Fruit fly (Drosophila melanogaster) S2 (cell line): Measurements from ENCODE around the gene alpha-Est3.

Experiments used
- CG8478 ChIP-seq: fragments of >200 bp; optimal IDR thresholded peaks from 2 replicates; lab custom pipeline; 2018
- CTCF ChIP-seq, 2 experiments: fragments of >200 bp; optimal IDR thresholded peaks; 2 replicates each; lab custom pipeline; 2018

The alpha-Est3 gene

DNA sequence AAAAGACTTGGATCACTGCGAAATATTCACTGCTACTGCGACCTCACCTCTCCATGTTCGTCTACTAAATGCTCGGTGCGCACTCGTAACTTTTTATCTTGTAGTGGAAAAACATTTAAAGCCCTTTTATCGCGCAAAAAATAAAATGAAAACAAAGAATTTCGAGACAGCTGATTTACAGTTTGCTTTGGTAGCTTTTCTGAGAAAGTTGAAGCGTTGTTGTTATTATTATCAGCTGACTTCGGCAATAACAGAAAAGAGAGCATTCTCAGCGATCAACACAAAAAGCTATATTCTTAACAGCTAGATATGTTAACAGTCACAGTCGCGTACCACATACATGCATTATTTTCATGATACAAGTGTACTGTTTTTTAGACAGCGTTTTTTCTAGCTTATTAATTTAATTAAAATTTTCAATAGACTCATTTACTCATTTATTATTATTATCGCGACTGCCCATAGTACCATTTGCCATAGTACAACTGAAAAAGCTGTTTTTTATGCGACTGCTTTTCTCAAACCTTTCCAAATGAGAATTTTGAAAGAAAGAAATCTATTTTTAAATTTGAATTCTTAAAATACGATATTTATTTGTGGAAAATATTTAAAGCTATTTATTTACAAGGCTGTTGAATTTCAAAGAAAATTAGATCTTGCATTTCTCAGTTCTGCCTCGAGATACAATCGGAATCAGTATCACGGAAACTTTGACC, at the start of gene alpha-Est3, which contains the start of gene alpha-Est2:
Gene alpha-Est3, minus strand, starts transcription at position 487 of the 716 bp plus-strand sequence.
Gene alpha-Est2, plus strand, starts transcription at position 666 of the 716 bp plus-strand sequence.
- TF ChIP-seq CG8478 (lab: Kevin White, UChicago) (no peak), CTCF (optimal IDR thresholded peaks at IDR 0.05; lab: Kevin White, UChicago) (no peak)

DNA sequence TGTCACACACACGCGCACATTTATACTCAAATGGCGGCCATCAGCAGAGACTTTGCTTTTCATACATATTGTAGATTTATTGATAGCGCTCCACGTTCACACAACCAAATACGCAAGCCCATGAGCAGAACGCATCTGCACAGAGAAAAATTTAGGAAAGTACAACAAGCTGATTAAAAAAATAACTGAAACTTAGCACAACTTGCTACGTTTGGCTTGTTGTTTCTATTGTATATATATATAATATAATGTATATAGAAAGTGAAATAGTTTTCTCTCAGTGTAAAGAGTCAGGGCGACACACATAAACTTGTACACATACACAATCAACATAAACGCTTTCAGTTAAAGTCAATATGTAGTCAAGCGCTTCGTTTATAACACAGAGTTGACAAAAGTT, 49.8 kb upstream of the alpha-Est3 start:
- TF ChIP-seq CTCF (optimal IDR thresholded peaks at IDR 0.05; lab: Kevin White, UChicago) (no peak), CG8478 (lab: Kevin White, UChicago) (no peak)

DNA sequence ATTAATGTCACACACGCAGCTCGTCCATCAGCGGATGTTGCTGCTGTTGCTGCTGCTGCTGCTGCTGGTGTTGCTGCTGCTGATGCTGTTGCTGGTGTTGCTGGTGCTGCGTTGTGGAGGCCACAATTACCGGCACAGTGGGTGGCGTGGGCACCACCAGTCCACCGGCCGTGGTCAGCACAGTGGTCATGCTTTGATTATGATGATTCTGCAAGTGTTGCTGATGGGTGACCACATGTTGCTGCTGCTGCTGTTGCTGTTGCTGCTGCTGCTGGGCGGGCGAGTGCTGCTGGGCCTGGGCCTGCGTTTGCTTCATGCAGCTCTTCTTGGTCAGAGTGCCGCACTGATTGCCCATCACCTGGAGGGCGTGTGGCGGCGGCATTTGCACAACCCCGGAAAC, 30.8 kb upstream of the alpha-Est3 start:
- TF ChIP-seq CTCF (optimal IDR thresholded peaks at IDR 0.05; lab: Kevin White, UChicago) (no peak), CG8478 (lab: Kevin White, UChicago) (no peak)

DNA sequence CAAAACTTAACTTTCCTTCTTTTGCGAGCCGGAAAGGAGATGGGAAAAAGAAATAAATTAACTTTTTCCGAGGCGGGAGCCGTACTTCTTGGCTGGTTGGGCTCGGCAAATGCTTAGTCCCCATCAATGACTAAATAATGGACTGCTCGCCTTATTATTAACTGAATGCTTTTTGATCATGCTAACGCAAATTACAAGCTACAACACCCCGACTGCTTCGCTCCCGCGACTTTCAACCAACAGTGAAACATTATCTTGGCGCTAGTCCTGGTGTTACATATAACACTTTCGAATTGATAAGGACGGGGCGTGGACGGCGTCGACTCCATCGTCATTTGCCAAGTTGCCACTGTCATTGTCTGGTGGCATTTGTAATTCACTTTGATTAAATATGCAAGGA, 10.3 kb upstream of the alpha-Est3 start, which contains the start of gene CG45545:
Gene CG45545, plus strand, starts transcription at position 301 of the 400 bp plus-strand sequence.
- no peak for TF ChIP-seq CTCF (optimal IDR thresholded peaks at IDR 0.05; lab: Kevin White, UChicago)
- no peak for TF ChIP-seq CG8478 (lab: Kevin White, UChicago)

DNA sequence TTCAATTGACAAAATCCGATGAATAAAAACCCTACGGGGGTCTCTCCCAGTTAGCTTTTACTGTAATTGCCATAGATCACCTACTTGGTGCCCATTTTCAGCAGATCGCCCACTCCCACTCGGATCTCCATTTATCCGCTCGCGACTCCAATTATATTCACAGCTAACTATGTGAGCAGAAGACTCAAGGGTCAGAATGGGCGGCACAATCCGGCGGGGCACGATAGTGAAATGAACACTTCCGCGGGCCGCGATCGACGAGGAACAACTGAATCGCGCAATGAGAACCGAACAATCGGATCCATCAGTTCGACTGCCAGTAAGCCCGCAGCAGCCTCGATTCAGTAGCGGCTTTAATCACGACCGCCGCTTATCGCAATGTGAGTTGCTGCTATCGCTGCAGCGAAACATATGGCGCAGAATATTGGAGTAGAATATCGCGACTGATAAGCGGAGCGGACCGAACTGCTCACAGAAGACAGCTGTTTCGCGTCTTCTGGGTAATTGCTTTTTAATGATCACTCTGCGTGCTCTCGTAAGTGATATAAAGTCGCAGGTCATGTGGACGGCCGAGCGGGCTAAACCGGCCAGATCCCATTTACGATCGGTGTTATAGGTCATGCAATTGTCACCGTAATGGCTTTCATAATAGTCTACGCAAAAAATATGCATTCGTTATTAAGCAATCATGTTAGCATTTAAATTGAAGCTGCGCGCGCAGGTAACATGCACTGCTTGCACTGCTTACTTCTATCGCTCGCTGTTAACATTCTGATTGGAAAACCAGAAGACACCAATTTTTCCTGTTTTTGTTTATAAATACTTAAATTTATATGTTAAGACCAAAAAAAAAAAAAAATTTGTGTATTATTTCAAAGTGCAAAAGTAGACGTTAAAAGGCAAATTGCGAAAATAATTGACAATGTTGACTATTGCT, 7.6 kb upstream of the alpha-Est3 start, which contains the start of gene alpha-Est1:
Gene alpha-Est1, minus strand, starts transcription at position 317 of the 937 bp plus-strand sequence.
- TF ChIP-seq CTCF (optimal IDR thresholded peaks at IDR 0.05; lab: Kevin White, UChicago) = no peak
- TF ChIP-seq CG8478 (lab: Kevin White, UChicago) = no peak

DNA sequence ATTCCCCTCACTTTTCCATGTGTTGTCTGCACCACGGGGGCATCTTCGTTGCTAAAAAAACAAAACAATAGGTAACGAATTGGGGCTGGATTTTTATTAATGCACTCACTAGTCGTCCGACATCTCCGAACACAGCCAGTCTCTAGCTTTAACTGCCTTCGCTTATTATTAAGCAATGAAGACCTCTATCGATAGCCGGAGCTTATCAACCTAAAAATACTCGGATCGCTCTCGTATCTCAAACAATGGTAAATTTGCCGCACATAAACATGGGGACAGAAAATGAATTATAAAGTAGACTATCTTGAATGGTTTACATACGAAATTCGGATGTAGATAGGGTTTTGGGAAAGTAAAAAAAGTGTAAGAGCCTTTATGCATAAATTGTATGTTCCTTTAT, 3.0 kb downstream of the alpha-Est3 start, which contains the start of gene alpha-Est4:
Gene alpha-Est4, minus strand, starts transcription at position 181 of the 400 bp plus-strand sequence.
- no peak for TF ChIP-seq CTCF (optimal IDR thresholded peaks at IDR 0.05; lab: Kevin White, UChicago)
- TF ChIP-seq CG8478 (lab: Kevin White, UChicago) = no peak

DNA sequence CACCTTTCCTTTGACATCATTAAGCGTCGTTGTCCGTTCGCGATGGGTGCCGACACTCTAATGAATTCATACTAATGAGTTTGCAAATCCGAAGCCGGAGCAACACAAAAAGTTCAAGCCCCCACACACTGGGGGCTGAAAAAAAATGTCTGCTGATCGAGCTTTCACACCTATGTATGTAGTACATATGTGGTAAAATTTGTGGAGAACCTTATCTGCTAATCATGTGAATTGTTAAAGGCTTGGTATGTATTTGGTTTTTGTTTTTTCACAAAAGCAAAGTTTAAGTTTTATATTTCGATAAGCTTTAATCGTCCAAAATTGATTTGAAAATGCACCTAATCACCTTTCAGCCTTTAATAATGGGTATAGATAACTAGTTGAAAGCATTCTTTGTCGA, 5.2 kb downstream of the alpha-Est3 start, which contains the start of gene alpha-Est5:
Gene alpha-Est5, minus strand, starts transcription at position 110 of the 400 bp plus-strand sequence.
- TF ChIP-seq CTCF (optimal IDR thresholded peaks at IDR 0.05; lab: Kevin White, UChicago) (no peak), CG8478 (lab: Kevin White, UChicago) (no peak)

DNA sequence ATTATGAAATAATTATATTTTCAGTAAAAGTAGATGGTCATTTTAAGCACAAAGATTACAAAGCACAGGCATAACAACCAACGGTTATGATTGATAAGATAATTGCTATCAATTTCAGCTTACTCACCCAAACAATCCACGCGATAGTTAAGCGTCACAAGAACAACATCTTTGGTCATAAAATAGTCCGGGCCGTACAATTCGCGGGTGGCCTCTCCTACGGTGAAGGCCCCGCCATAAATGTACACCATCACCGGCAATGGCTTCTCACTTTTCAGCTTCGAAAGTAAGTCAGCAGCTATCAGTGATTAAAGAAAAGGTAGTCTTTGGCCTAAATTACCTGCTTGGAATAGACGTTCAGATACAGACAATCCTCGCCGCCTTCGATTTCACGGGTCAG, 5.8 kb downstream of the alpha-Est3 start:
- no peak for TF ChIP-seq CTCF (optimal IDR thresholded peaks at IDR 0.05; lab: Kevin White, UChicago)
- TF ChIP-seq CG8478 (lab: Kevin White, UChicago) = no peak

DNA sequence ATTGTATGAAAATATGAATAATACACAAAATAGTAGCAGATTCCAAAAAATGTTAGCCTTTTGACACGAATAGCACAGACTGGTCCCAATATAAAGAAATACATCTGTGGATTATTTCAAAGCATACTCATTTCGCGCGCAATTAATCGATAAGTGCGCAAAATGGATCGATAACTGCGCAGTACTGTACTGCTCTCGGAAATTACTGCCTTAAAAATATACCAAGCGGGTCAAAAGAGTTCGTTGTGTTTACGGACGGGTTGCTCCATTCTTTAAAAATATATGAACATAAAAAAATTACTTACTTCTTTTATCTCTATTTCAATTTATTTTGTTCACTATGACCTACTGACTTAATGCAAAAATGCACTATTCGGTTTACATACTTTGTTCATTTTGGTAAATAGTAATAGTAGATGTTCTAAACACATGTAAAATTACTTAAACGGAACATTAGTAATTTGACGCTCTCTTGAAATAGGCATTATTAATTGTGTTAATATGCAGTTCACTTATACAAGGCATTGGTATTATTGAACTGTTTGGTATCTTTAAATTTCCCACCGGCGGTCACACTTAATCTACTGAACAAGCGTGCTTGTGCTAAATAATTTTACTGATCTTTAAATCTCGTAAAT, 11.1 kb downstream of the alpha-Est3 start, which contains the start of the genes Rtnl2 and alphaTub84D:
Gene Rtnl2, minus strand, starts transcription at position 58 of the 638 bp plus-strand sequence.
Gene alphaTub84D, plus strand, starts transcription at position 570 of the 638 bp plus-strand sequence.
- TF ChIP-seq CG8478 (lab: Kevin White, UChicago) (no peak), CTCF (optimal IDR thresholded peaks at IDR 0.05; lab: Kevin White, UChicago) (no peak)

DNA sequence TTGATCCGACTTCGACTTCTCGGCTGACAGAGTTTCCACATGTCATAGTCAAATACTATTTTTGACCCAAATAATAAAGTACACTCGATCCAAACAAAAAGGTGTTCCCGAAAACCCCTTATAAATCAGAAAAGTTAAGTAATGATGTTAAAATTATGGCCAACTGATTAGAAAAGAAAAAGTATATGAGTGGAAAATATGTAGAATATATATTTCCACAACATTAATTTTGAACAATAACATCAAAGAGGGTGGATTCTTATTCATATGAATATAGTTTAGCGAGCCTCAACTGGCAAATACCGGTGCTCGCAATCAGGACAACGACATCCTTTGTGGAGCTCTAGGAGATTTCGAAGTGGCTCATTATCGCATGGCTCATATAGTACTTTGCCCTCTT, 12.8 kb downstream of the alpha-Est3 start, which contains the start of gene alpha-Est6:
Gene alpha-Est6, minus strand, starts transcription at position 101 of the 400 bp plus-strand sequence.
- TF ChIP-seq CG8478 (lab: Kevin White, UChicago) (no peak), CTCF (optimal IDR thresholded peaks at IDR 0.05; lab: Kevin White, UChicago) (no peak)

DNA sequence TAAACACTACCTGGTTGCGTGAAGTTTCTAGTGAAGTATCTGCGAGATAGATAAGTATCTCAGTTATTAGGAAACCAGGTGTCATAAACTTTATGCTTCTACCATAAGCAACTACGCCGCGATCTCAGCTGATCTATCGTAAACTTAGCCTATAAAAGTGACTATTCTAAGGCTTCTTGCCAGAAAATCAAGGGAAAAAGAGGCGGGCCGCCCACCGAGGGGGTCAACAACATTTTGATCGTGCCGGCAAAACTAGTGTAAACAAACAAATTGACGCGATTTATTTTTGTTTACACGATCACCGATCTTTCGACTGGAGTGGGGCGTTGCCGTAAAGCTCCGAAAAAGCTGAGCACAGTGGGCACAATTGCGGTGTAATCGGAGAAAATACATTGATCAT, 17.3 kb downstream of the alpha-Est3 start:
- TF ChIP-seq CTCF (optimal IDR thresholded peaks at IDR 0.05; lab: Kevin White, UChicago) = no peak
- TF ChIP-seq CG8478 (lab: Kevin White, UChicago) = no peak

DNA sequence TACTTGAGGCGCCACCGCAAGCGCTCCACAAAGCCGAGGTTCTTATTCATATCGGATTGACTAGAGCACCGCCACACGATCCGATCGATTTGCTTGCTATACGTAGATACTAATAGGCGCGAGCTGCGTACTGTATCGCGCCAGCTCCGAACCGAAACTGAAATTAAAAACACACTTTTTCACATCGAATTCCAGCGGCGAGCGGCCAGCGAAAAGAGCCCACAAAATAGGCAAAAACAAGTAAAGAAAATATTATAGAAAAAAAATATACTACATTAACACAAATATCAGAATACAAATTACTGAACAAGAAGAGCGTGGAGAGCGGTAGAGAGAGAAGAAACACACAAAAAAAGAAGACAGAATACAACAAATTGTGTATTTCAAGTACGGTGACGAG, 17.8 kb downstream of the alpha-Est3 start, which contains the start of gene alpha-Est7:
Gene alpha-Est7, minus strand, starts transcription at position 160 of the 400 bp plus-strand sequence.
- no peak for TF ChIP-seq CTCF (optimal IDR thresholded peaks at IDR 0.05; lab: Kevin White, UChicago)
- no peak for TF ChIP-seq CG8478 (lab: Kevin White, UChicago)

DNA sequence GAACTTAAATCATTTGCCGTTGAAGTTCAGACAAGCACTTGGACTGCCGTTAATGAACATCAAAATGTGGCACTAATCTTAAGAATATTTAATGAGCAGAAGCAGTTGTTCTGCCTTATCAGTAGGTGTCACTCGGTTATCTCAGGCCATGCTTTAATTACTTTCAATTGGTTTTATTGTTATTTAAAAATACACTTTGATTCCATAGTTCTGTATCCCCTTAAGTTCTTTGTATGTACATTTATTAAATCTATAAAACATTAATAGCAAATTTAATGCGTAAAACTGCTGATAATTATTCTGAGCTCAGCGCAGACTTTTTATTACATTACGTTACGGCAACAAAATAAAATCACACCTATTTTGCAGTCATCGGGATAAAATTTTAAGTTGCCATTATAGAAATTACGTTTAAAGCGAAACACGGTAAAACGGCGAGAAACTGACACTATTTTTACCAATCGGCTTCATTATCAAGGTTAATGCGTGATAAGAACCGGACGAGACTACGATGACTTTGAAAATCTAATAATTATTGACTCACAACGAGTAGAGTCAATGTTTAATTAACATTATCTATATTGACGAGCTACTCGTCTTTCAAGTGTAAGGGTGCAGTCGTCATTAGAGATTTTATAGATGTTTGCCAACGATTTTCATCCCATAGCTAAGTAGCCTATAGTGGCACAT, 19.0 kb downstream of the alpha-Est3 start:
- TF ChIP-seq CTCF (optimal IDR thresholded peaks at IDR 0.05; lab: Kevin White, UChicago) (no peak), CG8478 (lab: Kevin White, UChicago) (no peak)
